Fruit fly (Drosophila melanogaster): ENCODE results near the gene gce.

- TF ChIP-seq EcR (GFP tag; optimal IDR thresholded peaks at IDR 0.05) (no peak), CG8478 (optimal IDR thresholded peaks at IDR 0.05) (no peak), Dll (optimal IDR thresholded peaks at IDR 0.05) (no peak), usp (GFP tag; optimal IDR thresholded peaks at IDR 0.05) (no peak), psq (optimal IDR thresholded peaks at IDR 0.05) (no peak)
Measured at dm6 chrX:15363649-15364048, 66.1 kb downstream of the gce start.

Data from whole organism.